Worm (Caenorhabditis elegans) whole organism, L4 larva: ENCODE results near the gene Y2H9A.4.

ENCODE experiments used
- F49E8.2 ChIP-seq: sonication (generic microtip); optimal IDR thresholded peaks from 2 replicates; lab custom pipeline; 2016; ENCODE audit warnings: missing compliant biosample characterization, mild to moderate bottlenecking, missing genetic modification characterization, borderline replicate concordance
- T20F7.1 ChIP-seq: fragments of 200-800 bp; sonication (Bioruptor generic); optimal IDR thresholded peaks from 2 replicates; lab custom pipeline; 2018; ENCODE audit warnings: mild to moderate bottlenecking, missing genetic modification characterization, missing compliant biosample characterization
- Y105C5A.15 ChIP-seq: fragments of 200-800 bp; sonication (Bioruptor generic); IDR thresholded peaks from 2 replicates; pipeline ENCODE4 v1.3.6; 2022; ENCODE audit warnings: missing genetic modification characterization, missing compliant biosample characterization
- ZK546.5 ChIP-seq, 2 experiments: sonication (generic microtip); optimal IDR thresholded peaks; 2 replicates each; lab custom pipeline; 2017; ENCODE audit warnings: missing biosample characterization in 2 of 2, missing genetic modification characterization in 2 of 2
- ama-1 ChIP-seq: fragments of 150-350 bp; optimal IDR thresholded peaks from 2 replicates; lab custom pipeline; 2014; ENCODE audit warnings: inconsistent platforms, mixed read lengths
- arid-1 ChIP-seq: fragments of 200-800 bp; sonication (Bioruptor generic); conservative IDR thresholded peaks from 2 replicates; pipeline ENCODE4 v1.3.6; 2022; ENCODE audit warnings: missing genetic modification reagents, missing genetic modification characterization, missing compliant biosample characterization
- ceh-20 ChIP-seq: fragments of 200-800 bp; sonication (Bioruptor generic); IDR thresholded peaks from 2 replicates; pipeline ENCODE4 v1.3.6; 2022; ENCODE audit warnings: missing genetic modification reagents, missing genetic modification characterization, missing compliant biosample characterization
- cey-2 ChIP-seq: sonication (generic microtip); optimal IDR thresholded peaks from 3 replicates; lab custom pipeline; 2017; ENCODE audit warnings: missing genetic modification characterization, mild to moderate bottlenecking, missing compliant biosample characterization, antibody characterized with exemption, borderline replicate concordance; ENCODE audit not compliant: insufficient read depth
- daf-16 ChIP-seq, 3 experiments: sonication (generic microtip); optimal IDR thresholded peaks; 2 replicates each; lab custom pipeline; 2016 to 2017; ENCODE audit warnings: missing genetic modification characterization in 3 of 3, missing genetic modification reagents in 3 of 3, mild to moderate bottlenecking in 2 of 3, missing compliant biosample characterization in 2 of 3, missing biosample characterization in 1 of 3, moderate library complexity in 1 of 3
- dpl-1 ChIP-seq: fragments of 150-350 bp; optimal IDR thresholded peaks from 2 replicates; lab custom pipeline; 2014; ENCODE audit warnings: missing biosample characterization, missing genetic modification reagents, missing genetic modification characterization
- dve-1 ChIP-seq: sonication (generic microtip); optimal IDR thresholded peaks from 2 replicates; lab custom pipeline; 2017; ENCODE audit warnings: antibody characterized with exemption, mild to moderate bottlenecking, missing genetic modification characterization, missing compliant biosample characterization; ENCODE audit not compliant: insufficient read depth
- egl-27 ChIP-seq: sonication (generic microtip); optimal IDR thresholded peaks from 3 replicates; lab custom pipeline; 2017; ENCODE audit warnings: missing biosample characterization, missing genetic modification reagents, missing genetic modification characterization
- fkh-10 ChIP-seq: fragments of 150-350 bp; optimal IDR thresholded peaks from 2 replicates; lab custom pipeline; 2014; ENCODE audit warnings: missing biosample characterization, missing genetic modification reagents, missing genetic modification characterization
- hlh-11 ChIP-seq: fragments of 200-800 bp; sonication (Bioruptor generic); optimal IDR thresholded peaks from 2 replicates; lab custom pipeline; 2018; ENCODE audit warnings: mild to moderate bottlenecking, missing genetic modification characterization, missing compliant biosample characterization
- hlh-30 ChIP-seq: sonication (generic microtip); optimal IDR thresholded peaks from 2 replicates; lab custom pipeline; 2017; ENCODE audit warnings: antibody characterized with exemption, mild to moderate bottlenecking, missing genetic modification characterization, missing compliant biosample characterization; ENCODE audit not compliant: insufficient read depth
- jun-1 ChIP-seq: fragments of 150-350 bp; optimal IDR thresholded peaks from 2 replicates; lab custom pipeline; 2014; ENCODE audit warnings: missing biosample characterization, missing genetic modification reagents, missing genetic modification characterization
- lin-13 ChIP-seq: fragments of 150-350 bp; optimal IDR thresholded peaks from 2 replicates; lab custom pipeline; 2014; ENCODE audit warnings: missing biosample characterization, missing genetic modification reagents, missing genetic modification characterization
- lin-15B ChIP-seq: fragments of 150-350 bp; sonication (generic microtip); optimal IDR thresholded peaks from 3 replicates; lab custom pipeline; 2014; ENCODE audit warnings: missing biosample characterization, missing genetic modification characterization
- lin-39 ChIP-seq: fragments of 150-350 bp; optimal IDR thresholded peaks from 2 replicates; lab custom pipeline; 2014; ENCODE audit warnings: missing biosample characterization, missing genetic modification reagents, missing genetic modification characterization
- mep-1 ChIP-seq: fragments of 150-350 bp; sonication (generic microtip); optimal IDR thresholded peaks from 3 replicates; lab custom pipeline; 2014; ENCODE audit warnings: missing biosample characterization, missing genetic modification characterization
- mxl-3 ChIP-seq: fragments of 200-800 bp; sonication (Bioruptor generic); optimal IDR thresholded peaks from 2 replicates; lab custom pipeline; 2018; ENCODE audit warnings: mild to moderate bottlenecking, missing genetic modification characterization, missing compliant biosample characterization
- nhr-11 ChIP-seq: fragments of 150-350 bp; optimal IDR thresholded peaks from 2 replicates; lab custom pipeline; 2014; ENCODE audit warnings: missing biosample characterization, missing genetic modification characterization
- nhr-25 ChIP-seq: sonication (generic microtip); optimal IDR thresholded peaks from 2 replicates; lab custom pipeline; 2017; ENCODE audit warnings: missing genetic modification characterization, mild to moderate bottlenecking, missing compliant biosample characterization, antibody characterized with exemption, moderate library complexity, borderline replicate concordance; ENCODE audit not compliant: insufficient read depth
- nhr-42 ChIP-seq: fragments of 200-800 bp; sonication (Bioruptor generic); IDR thresholded peaks from 2 replicates; pipeline ENCODE4 v1.3.6; 2022; ENCODE audit warnings: missing genetic modification characterization, missing compliant biosample characterization
- nhr-48 ChIP-seq: sonication (generic microtip); optimal IDR thresholded peaks from 2 replicates; lab custom pipeline; 2016; ENCODE audit warnings: mild to moderate bottlenecking, missing genetic modification characterization, missing compliant biosample characterization
- nhr-6 ChIP-seq: fragments of 150-350 bp; optimal IDR thresholded peaks from 2 replicates; lab custom pipeline; 2014; ENCODE audit warnings: missing biosample characterization, missing genetic modification characterization
- pha-4 ChIP-seq, 2 experiments: fragments of 150-350 bp in 1 of 2; fragments of 200-800 bp in 1 of 2; sonication (Bioruptor generic) in 1 of 2; IDR thresholded peaks in 1 of 2; optimal IDR thresholded peaks in 1 of 2; 2 replicates each; pipeline versions ENCODE4 v1.3.6 to Lab custom; 2014 to 2022; ENCODE audit warnings: missing genetic modification characterization in 2 of 2, missing genetic modification reagents in 2 of 2, missing biosample characterization in 1 of 2, missing compliant biosample characterization in 1 of 2
- snpc-1.2 ChIP-seq: fragments of 200-800 bp; sonication (Bioruptor generic); IDR thresholded peaks from 2 replicates; pipeline ENCODE4 v1.3.6; 2022; ENCODE audit warnings: missing genetic modification reagents, missing genetic modification characterization, missing compliant biosample characterization
- tag-97 ChIP-seq: fragments of 200-800 bp; sonication (Bioruptor generic); IDR thresholded peaks from 2 replicates; pipeline ENCODE4 v1.3.6; 2022; ENCODE audit warnings: missing genetic modification characterization, missing compliant biosample characterization
- unc-62 ChIP-seq, 3 experiments: fragments of 150-350 bp in 1 of 3; sonication (generic microtip); optimal IDR thresholded peaks in 2 of 3; peaks in 1 of 3; 1 replicate in 1 of 3; 2 replicates in 2 of 3; lab custom pipeline; 2014 to 2017; ENCODE audit warnings: missing biosample characterization in 3 of 3, missing genetic modification characterization in 3 of 3, missing genetic modification reagents in 3 of 3, missing genotype in 1 of 3
- zfp-2 ChIP-seq: sonication (generic microtip); optimal IDR thresholded peaks from 2 replicates; lab custom pipeline; 2016; ENCODE audit warnings: mild to moderate bottlenecking, missing genetic modification characterization, missing compliant biosample characterization
- ztf-7 ChIP-seq: fragments of 150-350 bp; optimal IDR thresholded peaks from 2 replicates; lab custom pipeline; 2014; ENCODE audit warnings: missing biosample characterization, missing genetic modification characterization

The Y2H9A.4 gene

DNA sequence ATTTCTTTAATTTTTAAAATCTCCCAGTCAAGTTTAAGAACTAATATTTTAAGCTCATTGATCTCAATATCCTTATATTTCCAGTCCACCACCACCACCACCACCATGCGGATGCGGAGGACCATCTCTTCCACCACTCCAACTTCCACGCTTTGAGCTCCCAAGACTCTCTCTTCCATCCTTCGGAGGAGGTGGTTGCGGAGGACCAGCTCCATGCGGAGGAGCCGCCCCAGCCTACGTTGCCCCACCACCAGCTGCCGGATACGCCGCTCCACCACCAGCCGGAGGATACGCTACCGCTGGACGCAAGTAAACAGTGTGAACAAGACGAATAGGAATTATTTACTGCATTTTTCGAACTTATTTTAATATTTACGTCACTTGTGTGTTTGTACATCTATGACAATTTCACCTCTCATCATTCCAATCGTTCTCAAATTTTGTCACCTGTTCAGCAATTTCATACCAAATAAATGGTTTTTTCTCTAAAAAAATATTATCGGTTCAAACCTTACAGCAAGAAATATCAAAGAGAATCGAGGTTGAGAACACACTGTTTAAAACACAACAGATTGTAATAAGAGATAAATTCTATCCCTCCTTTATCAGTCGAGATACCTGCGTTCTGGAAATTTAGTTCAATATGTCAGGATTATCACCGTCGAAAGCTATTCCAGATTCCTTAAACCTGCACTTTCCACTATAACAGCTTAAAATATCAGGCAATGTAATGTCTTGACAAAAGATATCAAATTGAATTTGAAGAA, 34.3 kb upstream of the Y2H9A.4 start (continued):
- TF ChIP-seq zfp-2 (tag; lab: Kevin White, UChicago) (no peak), hlh-11 (tag; lab: Kevin White, UChicago) (no peak), T20F7.1 (GFP tag; lab: Kevin White, UChicago) (no peak), daf-16 (GFP tag; optimal IDR thresholded peaks at IDR 0.05; lab: Kevin White, UChicago) (no peak), daf-16 (tag; optimal IDR thresholded peaks at IDR 0.05; lab: Kevin White, UChicago) (no peak), snpc-1.2 (GFP tag; lab: Robert Waterston, UW) (0 out of 2 replicates have a peak, but pooled peaks have one; percentile 13), arid-1 (GFP tag; lab: Robert Waterston, UW) (no peak), nhr-25 (tag; lab: Kevin White, UChicago) (no peak), lin-13 (GFP tag; lab: Kevin White, UChicago) (peak; percentile 38), unc-62 (GFP tag; optimal IDR thresholded peaks at IDR 0.05 in 1 of 2; lab: Kevin White, UChicago) (peak in 1 of 2 experiments; percentile 76), unc-62 (tag; optimal IDR thresholded peaks at IDR 0.05; lab: Kevin White, UChicago) (no peak), cey-2 (tag; lab: Kevin White, UChicago) (no peak), lin-15B (tag; lab: Kevin White, UChicago) (no peak), ztf-7 (tag; lab: Kevin White, UChicago) (no peak), ama-1 (lab: Kevin White, UChicago) (peak; percentile 35), lin-39 (no peak), dpl-1 (GFP tag; lab: Kevin White, UChicago) (no peak), Y105C5A.15 (GFP tag; lab: Robert Waterston, UW) (no peak), hlh-30 (tag; lab: Kevin White, UChicago) (no peak), jun-1 (no peak), ceh-20 (GFP tag; lab: Robert Waterston, UW) (no peak; the same call in 1 of the 2 replicates), dve-1 (tag; lab: Kevin White, UChicago) (no peak), nhr-11 (tag; lab: Kevin White, UChicago) (no peak), nhr-6 (tag; lab: Kevin White, UChicago) (peak; percentile 9), tag-97 (GFP tag; lab: Robert Waterston, UW) (no peak), nhr-48 (tag; lab: Kevin White, UChicago) (no peak), fkh-10 (no peak), mep-1 (tag; lab: Kevin White, UChicago) (peak; percentile 17), nhr-42 (no peak), pha-4 (GFP tag; IDR thresholded peaks at IDR 0.05; lab: Robert Waterston, UW) (no peak), pha-4 (tag; optimal IDR thresholded peaks at IDR 0.05; lab: Kevin White, UChicago) (no peak)

DNA sequence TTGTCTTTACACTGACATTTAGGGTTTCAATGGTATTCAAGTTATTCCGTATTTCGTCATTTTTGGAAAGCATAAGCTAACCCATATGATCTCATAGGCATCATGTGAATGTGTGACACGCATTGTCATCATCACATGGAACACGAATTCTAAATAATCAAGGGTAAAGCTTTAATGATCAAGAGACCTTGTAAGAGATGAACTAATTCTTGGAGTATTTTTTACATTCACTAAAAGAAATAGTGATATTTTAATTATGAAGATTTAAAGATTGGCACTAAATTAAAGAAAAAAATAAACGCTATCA, 33.8 kb upstream of the Y2H9A.4 start:
- TF ChIP-seq hlh-30 (tag; lab: Kevin White, UChicago) (peak; percentile 78), cey-2 (tag; lab: Kevin White, UChicago) (no peak), mep-1 (tag; lab: Kevin White, UChicago) (no peak), egl-27 (tag; lab: Kevin White, UChicago) (no peak), ama-1 (lab: Kevin White, UChicago) (no peak)
- TF ChIP-seq, all 104 proteins: peak for 1

DNA sequence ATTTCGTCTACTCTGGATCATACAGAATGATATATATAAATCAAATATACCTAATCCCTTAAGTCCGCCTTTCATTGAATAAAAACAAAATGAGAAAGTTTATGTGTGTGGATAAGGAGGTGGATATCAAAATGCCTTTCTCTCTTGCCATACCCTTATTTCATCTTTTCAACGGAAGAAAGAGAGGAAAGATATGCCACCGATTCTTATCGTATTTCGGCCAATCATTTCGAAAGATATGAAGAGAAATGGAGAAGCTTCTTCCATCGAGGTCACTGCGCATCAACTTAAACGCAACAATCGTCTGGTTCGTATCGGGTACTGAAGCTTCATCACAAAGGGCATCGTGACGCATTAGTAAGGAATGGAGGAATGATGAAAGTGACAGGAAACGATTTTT, 32.4 kb upstream of the Y2H9A.4 start:
- no peak for TF ChIP-seq ZK546.5 (tag; optimal IDR thresholded peaks at IDR 0.05; lab: Kevin White, UChicago)

DNA sequence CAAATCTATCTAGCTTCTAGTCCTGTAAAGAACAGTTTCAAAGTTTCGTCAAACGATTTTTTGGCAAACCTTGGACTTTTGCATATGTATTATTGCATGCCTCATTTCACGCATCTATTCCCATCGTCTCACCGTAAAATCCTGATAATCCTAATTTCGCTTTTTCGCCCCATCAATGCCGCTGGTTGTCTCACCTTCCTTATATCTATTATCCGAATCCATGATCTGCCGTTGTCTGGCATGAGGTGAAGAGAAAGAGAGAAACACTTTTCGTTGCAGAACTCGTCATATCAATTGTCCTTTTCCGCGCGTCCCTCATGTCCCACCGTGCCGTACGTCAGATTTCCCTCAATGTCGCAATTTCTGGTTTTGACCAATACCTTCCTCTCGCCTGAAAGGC, 31.1 kb upstream of the Y2H9A.4 start, which contains the start of gene cut-2:
Gene cut-2, plus strand, starts transcription at position 365 of the 400 bp plus-strand sequence.
- TF ChIP-seq F49E8.2 (tag; lab: Kevin White, UChicago) (no peak), mxl-3 (GFP tag; lab: Kevin White, UChicago) (peak; percentile 63), hlh-11 (tag; lab: Kevin White, UChicago) (peak; percentile 8)
